Fruit fly (Drosophila melanogaster) whole organism, embryonic: ENCODE measurements around the gene fru.

Experiments used
- Bdp1 ChIP-seq: fragments of 200-800 bp; sonication (Bioruptor generic); optimal IDR thresholded peaks from 3 replicates; lab custom pipeline; 2016; ENCODE audit warnings: missing biosample characterization, missing genetic modification characterization
- CG10543 ChIP-seq: fragments of 200-800 bp; sonication (Bioruptor generic); optimal IDR thresholded peaks from 3 replicates; lab custom pipeline; 2017; ENCODE audit warnings: missing biosample characterization, mild to moderate bottlenecking, missing genetic modification characterization, moderate library complexity
- CG10979 ChIP-seq: fragments of 200-800 bp; sonication (Bioruptor generic); optimal IDR thresholded peaks from 2 replicates; lab custom pipeline; 2018; ENCODE audit warnings: missing biosample characterization, mild to moderate bottlenecking, missing genetic modification characterization, moderate library complexity
- CG11504 ChIP-seq: fragments of 200-800 bp; sonication (Bioruptor generic); optimal IDR thresholded peaks from 3 replicates; lab custom pipeline; 2019; ENCODE audit warnings: missing biosample characterization, mild to moderate bottlenecking, missing genetic modification characterization, moderate library complexity
- CG12236 ChIP-seq: fragments of 200-800 bp; sonication (Bioruptor generic); optimal IDR thresholded peaks from 2 replicates; lab custom pipeline; 2016; ENCODE audit warnings: missing biosample characterization, missing genetic modification characterization
- CG15011 ChIP-seq: fragments of 200-800 bp; sonication (Bioruptor generic); optimal IDR thresholded peaks from 3 replicates; lab custom pipeline; 2018; ENCODE audit warnings: missing biosample characterization, mild to moderate bottlenecking, missing genetic modification characterization
- CG15269 ChIP-seq: fragments of 200-800 bp; sonication (Bioruptor generic); optimal IDR thresholded peaks from 2 replicates; lab custom pipeline; 2018; ENCODE audit warnings: missing biosample characterization, mild to moderate bottlenecking, missing genetic modification characterization, moderate library complexity
- CG16779 ChIP-seq: fragments of 200-800 bp; sonication (Bioruptor generic); IDR thresholded peaks from 2 replicates; pipeline ENCODE4 v1.3.6; 2022; ENCODE audit warnings: missing biosample characterization, missing genetic modification characterization
- CG18262 ChIP-seq: fragments of 200-800 bp; optimal IDR thresholded peaks from 3 replicates; lab custom pipeline; 2019; ENCODE audit warnings: missing biosample characterization, mild to moderate bottlenecking, missing genetic modification characterization, moderate library complexity
- CG18476 ChIP-seq: fragments of 200-800 bp; sonication (Bioruptor generic); optimal IDR thresholded peaks from 2 replicates; lab custom pipeline; 2016; ENCODE audit warnings: missing biosample characterization, mild to moderate bottlenecking, missing genetic modification characterization
- CG3065 ChIP-seq: fragments of 200-800 bp; sonication (Bioruptor generic); optimal IDR thresholded peaks from 2 replicates; lab custom pipeline; 2016; ENCODE audit warnings: missing biosample characterization, missing genetic modification characterization
- CG32772 ChIP-seq: fragments of 200-800 bp; sonication (Bioruptor generic); IDR thresholded peaks from 2 replicates; pipeline ENCODE4 v1.3.6; 2022; ENCODE audit warnings: missing biosample characterization, missing genetic modification characterization
- CG4707 ChIP-seq: fragments of 200-800 bp; sonication (Bioruptor generic); optimal IDR thresholded peaks from 2 replicates; lab custom pipeline; 2018; ENCODE audit warnings: missing biosample characterization, mild to moderate bottlenecking, missing genetic modification characterization, moderate library complexity
- CG4854 ChIP-seq: fragments of 200-800 bp; sonication (Bioruptor generic); optimal IDR thresholded peaks from 2 replicates; lab custom pipeline; 2016; ENCODE audit warnings: missing biosample characterization, missing genetic modification characterization, inconsistent platforms
- CG5180 ChIP-seq: fragments of 200-800 bp; sonication (Bioruptor generic); optimal IDR thresholded peaks from 3 replicates; lab custom pipeline; 2017; ENCODE audit warnings: missing biosample characterization, missing genetic modification characterization, mild to moderate bottlenecking, moderate library complexity, missing genetic modification reagents
- CG6683 ChIP-seq: fragments of 200-800 bp; sonication (Bioruptor generic); optimal IDR thresholded peaks from 2 replicates; lab custom pipeline; 2017; ENCODE audit warnings: missing biosample characterization, mild to moderate bottlenecking, missing genetic modification characterization, missing genetic modification reagents
- CG9609 ChIP-seq: fragments of 200-800 bp; sonication (Bioruptor generic); optimal IDR thresholded peaks from 3 replicates; lab custom pipeline; 2016; ENCODE audit warnings: missing biosample characterization, missing genetic modification characterization
- D ChIP-seq, 2 experiments: fragments of 200-800 bp in 1 of 2; fragments of >200 bp in 1 of 2; sonication (Bioruptor generic) in 1 of 2; optimal IDR thresholded peaks; 2 replicates in 1 of 2; 3 replicates in 1 of 2; lab custom pipeline; 2017; ENCODE audit warnings: mild to moderate bottlenecking in 1 of 2, missing biosample characterization in 1 of 2, missing genetic modification characterization in 1 of 2, missing genetic modification reagents in 1 of 2
- Doc2 ChIP-seq: fragments of 200-800 bp; sonication (Bioruptor generic); IDR thresholded peaks from 2 replicates; pipeline ENCODE4 v1.3.6; 2022; ENCODE audit warnings: missing biosample characterization, missing genetic modification characterization
- Eip74EF ChIP-seq, 2 experiments: fragments of 200-800 bp in 1 of 2; fragments of >200 bp in 1 of 2; sonication (Bioruptor generic) in 1 of 2; optimal IDR thresholded peaks; 2 replicates each; lab custom pipeline; 2017 to 2019; ENCODE audit warnings: missing biosample characterization in 2 of 2, missing genetic modification characterization in 2 of 2, mild to moderate bottlenecking in 1 of 2, moderate library complexity in 1 of 2
- HHEX ChIP-seq: fragments of 200-800 bp; sonication (Bioruptor generic); optimal IDR thresholded peaks from 3 replicates; lab custom pipeline; 2017; ENCODE audit warnings: missing biosample characterization, mild to moderate bottlenecking, missing genetic modification characterization, missing genetic modification reagents
- Hmr ChIP-seq: fragments of 200-800 bp; sonication (Bioruptor generic); optimal IDR thresholded peaks from 3 replicates; lab custom pipeline; 2017; ENCODE audit warnings: mild to moderate bottlenecking, missing biosample characterization, missing genetic modification reagents, missing genetic modification characterization
- Hsf ChIP-seq: fragments of 200-800 bp; sonication (Bioruptor generic); optimal IDR thresholded peaks from 3 replicates; lab custom pipeline; 2016; ENCODE audit warnings: missing biosample characterization, missing genetic modification characterization
- Nf-YB ChIP-seq: fragments of 200-800 bp; sonication (Bioruptor generic); optimal IDR thresholded peaks from 3 replicates; lab custom pipeline; 2019; ENCODE audit warnings: missing biosample characterization, mild to moderate bottlenecking, missing genetic modification characterization, moderate library complexity
- Optix ChIP-seq: fragments of 200-800 bp; sonication (Bioruptor generic); IDR thresholded peaks from 3 replicates; pipeline ENCODE4 v1.3.6; 2022; ENCODE audit warnings: missing biosample characterization, missing genetic modification characterization
- PHDP ChIP-seq: fragments of 200-800 bp; sonication (Bioruptor generic); optimal IDR thresholded peaks from 3 replicates; lab custom pipeline; 2018; ENCODE audit warnings: missing biosample characterization, mild to moderate bottlenecking, missing genetic modification characterization, moderate library complexity
- Rfx ChIP-seq: fragments of 200-800 bp; sonication (Bioruptor generic); IDR thresholded peaks from 2 replicates; pipeline ENCODE4 v1.3.6; 2022; ENCODE audit warnings: missing biosample characterization, missing genetic modification characterization
- Side ChIP-seq: fragments of 200-800 bp; sonication (Bioruptor generic); optimal IDR thresholded peaks from 2 replicates; lab custom pipeline; 2016; ENCODE audit warnings: missing biosample characterization, missing genetic modification characterization
- ap ChIP-seq: fragments of 200-800 bp; sonication (Bioruptor generic); IDR thresholded peaks from 2 replicates; pipeline ENCODE4 v1.3.6; 2022; ENCODE audit warnings: missing biosample characterization, missing genetic modification characterization
- ara ChIP-seq: fragments of 200-800 bp; sonication (Bioruptor generic); IDR thresholded peaks from 2 replicates; pipeline ENCODE4 v1.3.6; 2022; ENCODE audit warnings: missing biosample characterization, missing genetic modification characterization
- ash1 ChIP-seq: fragments of 200-800 bp; sonication (Bioruptor generic); optimal IDR thresholded peaks from 2 replicates; lab custom pipeline; 2018; ENCODE audit warnings: missing biosample characterization, mild to moderate bottlenecking, missing genetic modification characterization
- br ChIP-seq: fragments of >200 bp; optimal IDR thresholded peaks from 2 replicates; lab custom pipeline; 2017
- bsh ChIP-seq, 2 experiments: fragments of 200-800 bp; sonication (Bioruptor generic); optimal IDR thresholded peaks; 2 replicates each; lab custom pipeline; 2017 to 2018; ENCODE audit warnings: mild to moderate bottlenecking in 2 of 2, missing biosample characterization in 2 of 2, missing genetic modification characterization in 2 of 2, moderate library complexity in 1 of 2
- btn ChIP-seq: fragments of 200-800 bp; sonication (Bioruptor generic); optimal IDR thresholded peaks from 2 replicates; lab custom pipeline; 2016; ENCODE audit warnings: missing biosample characterization, missing genetic modification characterization
- caup ChIP-seq: fragments of 200-800 bp; sonication (Bioruptor generic); optimal IDR thresholded peaks from 3 replicates; lab custom pipeline; 2017; ENCODE audit warnings: missing biosample characterization, mild to moderate bottlenecking, missing genetic modification characterization, moderate library complexity; ENCODE audit not compliant: severe bottlenecking
- crp ChIP-seq, 2 experiments: fragments of 200-800 bp; sonication (Bioruptor generic); optimal IDR thresholded peaks; 2 replicates in 1 of 2; 3 replicates in 1 of 2; lab custom pipeline; 2017; ENCODE audit warnings: missing biosample characterization in 2 of 2, missing genetic modification characterization in 2 of 2, mild to moderate bottlenecking in 1 of 2, moderate library complexity in 1 of 2
- fu2 ChIP-seq: fragments of 200-800 bp; sonication (Bioruptor generic); optimal IDR thresholded peaks from 2 replicates; lab custom pipeline; 2016; ENCODE audit warnings: missing biosample characterization, missing genetic modification characterization
- onecut ChIP-seq: fragments of 200-800 bp; sonication (Bioruptor generic); IDR thresholded peaks from 2 replicates; pipeline ENCODE4 v1.3.6; 2022; ENCODE audit warnings: missing biosample characterization, missing genetic modification characterization
- phol ChIP-seq: fragments of 200-800 bp; sonication (Bioruptor generic); optimal IDR thresholded peaks from 3 replicates; lab custom pipeline; 2018; ENCODE audit warnings: missing biosample characterization, mild to moderate bottlenecking, missing genetic modification characterization, moderate library complexity
- psq ChIP-seq: fragments of 200-800 bp; sonication (Bioruptor generic); optimal IDR thresholded peaks from 2 replicates; lab custom pipeline; 2017; ENCODE audit warnings: missing biosample characterization, missing genetic modification characterization
- pzg ChIP-seq: fragments of 200-800 bp; sonication (Bioruptor generic); optimal IDR thresholded peaks from 3 replicates; lab custom pipeline; 2018; ENCODE audit warnings: missing biosample characterization, mild to moderate bottlenecking, missing genetic modification characterization, moderate library complexity
- ranshi ChIP-seq: fragments of 200-800 bp; sonication (Bioruptor generic); IDR thresholded peaks from 2 replicates; pipeline ENCODE4 v1.3.6; 2022; ENCODE audit warnings: missing biosample characterization, missing genetic modification characterization
- sens-2 ChIP-seq: fragments of 200-800 bp; sonication (Bioruptor generic); IDR thresholded peaks from 2 replicates; pipeline ENCODE4 v1.3.6; 2022; ENCODE audit warnings: missing biosample characterization, missing genetic modification characterization
- shn ChIP-seq: fragments of 200-800 bp; sonication (Bioruptor generic); optimal IDR thresholded peaks from 3 replicates; lab custom pipeline; 2016; ENCODE audit warnings: missing biosample characterization, missing genetic modification characterization
- sob ChIP-seq: fragments of 200-800 bp; sonication (Bioruptor generic); IDR thresholded peaks from 2 replicates; pipeline ENCODE4 v1.3.6; 2022; ENCODE audit warnings: missing biosample characterization, missing genetic modification characterization
- tna ChIP-seq: fragments of 200-800 bp; sonication (Bioruptor generic); IDR thresholded peaks from 2 replicates; pipeline ENCODE4 v1.3.6; 2022; ENCODE audit warnings: missing biosample characterization, missing genetic modification characterization; ENCODE audit not compliant: partially characterized antibody
- unc-4 ChIP-seq: fragments of 200-800 bp; sonication (Bioruptor generic); IDR thresholded peaks from 2 replicates; pipeline ENCODE4 v1.3.6; 2022; ENCODE audit warnings: missing biosample characterization, missing genetic modification characterization; ENCODE audit not compliant: partially characterized antibody
- z ChIP-seq: fragments of 200-800 bp; sonication (Bioruptor generic); IDR thresholded peaks from 3 replicates; pipeline ENCODE4 v1.3.6; 2022; ENCODE audit warnings: missing biosample characterization, missing genetic modification characterization

Gene fru

DNA sequence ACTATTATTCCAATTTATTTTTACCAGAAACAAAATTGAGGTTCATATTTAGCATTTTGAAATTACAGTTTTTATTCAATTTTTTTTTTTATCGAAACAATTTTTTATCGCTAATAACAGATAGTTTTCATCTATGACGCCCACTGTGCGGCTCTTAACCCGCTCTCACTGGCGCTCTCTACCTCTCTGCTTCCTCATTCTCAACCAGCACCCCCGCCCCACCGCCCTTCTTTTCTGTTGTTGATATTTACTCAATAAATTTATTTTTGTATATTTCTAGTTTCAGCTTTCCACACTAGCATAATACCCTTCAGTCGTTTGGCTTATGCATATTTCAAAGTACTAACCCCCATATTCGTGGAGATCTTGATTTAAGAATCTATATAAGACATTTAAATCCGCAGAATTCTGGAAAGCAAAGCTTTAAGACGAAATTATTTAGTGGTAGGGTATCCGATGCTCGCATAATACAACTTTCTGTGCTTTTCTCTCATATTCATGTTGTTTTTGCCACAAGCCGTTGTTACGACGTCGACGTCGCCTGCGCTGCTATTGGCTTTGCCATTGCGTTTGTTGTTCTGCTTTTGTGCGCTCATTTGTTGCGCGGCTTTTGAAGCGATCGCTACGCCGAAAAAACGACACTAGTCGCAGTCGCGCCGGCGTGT is 38.6 kb upstream of the fru start (continued):
- TF ChIP-seq D (optimal IDR thresholded peaks at IDR 0.05; lab: Kevin White, UChicago) (no peak), D (GFP tag; optimal IDR thresholded peaks at IDR 0.05; lab: Kevin White, UChicago) (peak; percentile 98), CG15011 (GFP tag; lab: Kevin White, UChicago) (peak; percentile 95), CG10543 (GFP tag; lab: Kevin White, UChicago) (peak; percentile 99), sens-2 (GFP tag; lab: Robert Waterston, UW) (peak; percentile 83; the same call in 1 of the 2 replicates), onecut (GFP tag; lab: Robert Waterston, UW) (peak; percentile 91), CG12236 (peak; percentile 95), caup (GFP tag; lab: Kevin White, UChicago) (peak; percentile 97), CG4854 (GFP tag; lab: Kevin White, UChicago) (peak; percentile 98), CG10979 (peak; percentile 97), ara (peak; percentile 95), Hsf (GFP tag; lab: Kevin White, UChicago) (peak; percentile 96), bsh (GFP tag; optimal IDR thresholded peaks at IDR 0.05; lab: Kevin White, UChicago) (peak; percentile 89 to 98), Doc2 (GFP tag; lab: Robert Waterston, UW) (peak; percentile 84), ranshi (GFP tag; lab: Robert Waterston, UW) (peak; percentile 94), CG32772 (GFP tag; lab: Robert Waterston, UW) (peak; percentile 91), fu2 (GFP tag; lab: Kevin White, UChicago) (peak; percentile 92), btn (peak; percentile 89), HHEX (GFP tag; lab: Kevin White, UChicago) (peak; percentile 97), sob (GFP tag; lab: Robert Waterston, UW) (peak; percentile 96), CG5180 (GFP tag; lab: Kevin White, UChicago) (peak; percentile 91), CG4707 (GFP tag; lab: Kevin White, UChicago) (peak; percentile 96), CG18262 (tag; lab: Kevin White, UChicago) (peak; percentile 99), br (no peak), CG16779 (GFP tag; lab: Robert Waterston, UW) (peak; percentile 80), Hmr (GFP tag; lab: Kevin White, UChicago) (peak; percentile 97), ash1 (GFP tag; lab: Kevin White, UChicago) (peak; percentile 88), Optix (GFP tag; lab: Robert Waterston, UW) (peak; percentile 97), ap (peak; percentile 87), CG6683 (GFP tag; lab: Kevin White, UChicago) (peak; percentile 93), Rfx (peak; percentile 97), CG15269 (tag; lab: Kevin White, UChicago) (peak; percentile 96), psq (GFP tag; lab: Kevin White, UChicago) (peak; percentile 95), shn (GFP tag; lab: Kevin White, UChicago) (peak; percentile 93), unc-4 (GFP tag; lab: Robert Waterston, UW) (no peak), crp (GFP tag; optimal IDR thresholded peaks at IDR 0.05; lab: Kevin White, UChicago) (peak; percentile 25 to 73), tna (GFP tag; lab: Robert Waterston, UW) (no peak), CG11504 (tag; lab: Kevin White, UChicago) (peak; percentile 97), Eip74EF (GFP tag; optimal IDR thresholded peaks at IDR 0.05; lab: Kevin White, UChicago) (peak in 1 of 2 experiments; percentile 98), pzg (GFP tag; lab: Kevin White, UChicago) (peak; percentile 16), Side (GFP tag; lab: Kevin White, UChicago) (peak; percentile 94), phol (tag; lab: Kevin White, UChicago) (peak; percentile 96), z (GFP tag; lab: Robert Waterston, UW) (peak; percentile 77; the same call in 2 of the 3 replicates), Nf-YB (peak; percentile 89), PHDP (tag; lab: Kevin White, UChicago) (peak; percentile 97), CG9609 (GFP tag; lab: Kevin White, UChicago) (peak; percentile 95), CG3065 (peak; percentile 92), Bdp1 (peak; percentile 92), CG18476 (GFP tag; lab: Kevin White, UChicago) (peak; percentile 96)
